Fruit fly (Drosophila melanogaster) S2 (cell line): ENCODE data around the gene Polr2I.

Source experiments
- CG8478 ChIP-seq: fragments of >200 bp; optimal IDR thresholded peaks from 2 replicates; lab custom pipeline; 2018
- CTCF ChIP-seq, 2 experiments: fragments of >200 bp; optimal IDR thresholded peaks; 2 replicates each; lab custom pipeline; 2018

dm6 chr3R:14310062-14310461 lies 1.2 kb downstream of the Polr2I start, which contains the start of gene CG31321:
- TF ChIP-seq CTCF (optimal IDR thresholded peaks at IDR 0.05; lab: Kevin White, UChicago) (no peak), CG8478 (no peak)
